Worm (Caenorhabditis elegans) whole organism, L4 larva: Measurements from ENCODE around the gene memb-2.
A peak's percentile ranks its signal among the peaks of the same experiment; 100 is the strongest.

Experiments used
- F26F4.8 ChIP-seq: fragments of 200-800 bp; sonication (Bioruptor generic); conservative IDR thresholded peaks from 2 replicates; pipeline ENCODE4 v1.3.6; 2022; ENCODE audit warnings: missing genetic modification characterization, missing compliant biosample characterization
- F37D6.2 ChIP-seq: sonication (generic microtip); optimal IDR thresholded peaks from 2 replicates; lab custom pipeline; 2016; ENCODE audit warnings: mild to moderate bottlenecking, missing genetic modification characterization, missing compliant biosample characterization
- F49E8.2 ChIP-seq: sonication (generic microtip); optimal IDR thresholded peaks from 2 replicates; lab custom pipeline; 2016; ENCODE audit warnings: missing compliant biosample characterization, mild to moderate bottlenecking, missing genetic modification characterization, borderline replicate concordance
- T26A8.4 ChIP-seq: fragments of 200-800 bp; sonication (Bioruptor generic); IDR thresholded peaks from 2 replicates; pipeline ENCODE4 v1.3.6; 2022; ENCODE audit warnings: missing genetic modification characterization, missing compliant biosample characterization
- Y48G9A.11 ChIP-seq: fragments of 200-800 bp; sonication (Bioruptor generic); IDR thresholded peaks from 2 replicates; pipeline ENCODE4 v1.3.6; 2022; ENCODE audit warnings: missing genetic modification reagents, missing genetic modification characterization, missing compliant biosample characterization
- Y5F2A.4 ChIP-seq: fragments of 200-800 bp; sonication (Bioruptor generic); optimal IDR thresholded peaks from 2 replicates; lab custom pipeline; 2018; ENCODE audit warnings: mild to moderate bottlenecking, missing genetic modification characterization, missing compliant biosample characterization
- Y75B8A.6 ChIP-seq: fragments of 200-800 bp; sonication (Bioruptor generic); IDR thresholded peaks from 2 replicates; pipeline ENCODE4 v1.3.6; 2022; ENCODE audit warnings: missing genetic modification reagents, missing genetic modification characterization, missing compliant biosample characterization
- ZK546.5 ChIP-seq, 2 experiments: sonication (generic microtip); optimal IDR thresholded peaks; 2 replicates each; lab custom pipeline; 2017; ENCODE audit warnings: missing biosample characterization in 2 of 2, missing genetic modification characterization in 2 of 2
- attf-4 ChIP-seq: sonication (generic microtip); optimal IDR thresholded peaks from 3 replicates; lab custom pipeline; 2017; ENCODE audit warnings: missing biosample characterization, missing genetic modification characterization
- ceh-44 ChIP-seq: fragments of 200-800 bp; sonication (Bioruptor generic); IDR thresholded peaks from 2 replicates; pipeline ENCODE4 v1.3.6; 2022; ENCODE audit warnings: missing genetic modification reagents, missing genetic modification characterization, missing compliant biosample characterization
- ceh-82 ChIP-seq: sonication (generic microtip); optimal IDR thresholded peaks from 2 replicates; lab custom pipeline; 2017; ENCODE audit warnings: missing biosample characterization, missing genetic modification characterization
- cey-2 ChIP-seq: sonication (generic microtip); optimal IDR thresholded peaks from 3 replicates; lab custom pipeline; 2017; ENCODE audit warnings: missing genetic modification characterization, mild to moderate bottlenecking, missing compliant biosample characterization, antibody characterized with exemption, borderline replicate concordance; ENCODE audit not compliant: insufficient read depth
- ctbp-1 ChIP-seq: fragments of 200-800 bp; sonication (Bioruptor generic); IDR thresholded peaks from 2 replicates; pipeline ENCODE4 v1.3.6; 2022; ENCODE audit warnings: missing genetic modification reagents, missing genetic modification characterization, missing compliant biosample characterization
- daf-19 ChIP-seq: fragments of 200-800 bp; sonication (Bioruptor generic); conservative IDR thresholded peaks from 2 replicates; pipeline ENCODE4 v1.3.6; 2022; ENCODE audit warnings: missing genetic modification characterization, missing compliant biosample characterization
- dmd-6 ChIP-seq: fragments of 200-800 bp; sonication (Bioruptor generic); IDR thresholded peaks from 2 replicates; pipeline ENCODE4 v1.3.6; 2022; ENCODE audit warnings: missing genetic modification reagents, missing genetic modification characterization, missing compliant biosample characterization
- dpl-1 ChIP-seq: fragments of 150-350 bp; optimal IDR thresholded peaks from 2 replicates; lab custom pipeline; 2014; ENCODE audit warnings: missing biosample characterization, missing genetic modification reagents, missing genetic modification characterization
- egl-27 ChIP-seq: sonication (generic microtip); optimal IDR thresholded peaks from 3 replicates; lab custom pipeline; 2017; ENCODE audit warnings: missing biosample characterization, missing genetic modification reagents, missing genetic modification characterization
- gei-8 ChIP-seq: fragments of 200-800 bp; sonication (Bioruptor generic); optimal IDR thresholded peaks from 2 replicates; lab custom pipeline; 2018; ENCODE audit warnings: mild to moderate bottlenecking, missing genetic modification characterization, missing compliant biosample characterization
- hif-1 ChIP-seq, 2 experiments: sonication (generic microtip); optimal IDR thresholded peaks; 2 replicates each; lab custom pipeline; 2016 to 2017; ENCODE audit warnings: missing compliant biosample characterization in 2 of 2, missing genetic modification characterization in 2 of 2, missing genetic modification reagents in 2 of 2, missing genotype in 2 of 2, mild to moderate bottlenecking in 1 of 2
- hlh-30 ChIP-seq: sonication (generic microtip); optimal IDR thresholded peaks from 2 replicates; lab custom pipeline; 2017; ENCODE audit warnings: antibody characterized with exemption, mild to moderate bottlenecking, missing genetic modification characterization, missing compliant biosample characterization; ENCODE audit not compliant: insufficient read depth
- lim-7 ChIP-seq: fragments of 200-800 bp; sonication (Bioruptor generic); IDR thresholded peaks from 2 replicates; pipeline ENCODE4 v1.3.6; 2022; ENCODE audit warnings: missing genetic modification characterization, missing compliant biosample characterization
- lin-29 ChIP-seq: fragments of 200-800 bp; sonication (Bioruptor generic); IDR thresholded peaks from 2 replicates; pipeline ENCODE4 v1.3.6; 2022; ENCODE audit warnings: missing genetic modification reagents, missing genetic modification characterization, missing compliant biosample characterization
- lin-38 ChIP-seq: fragments of 200-800 bp; sonication (Bioruptor generic); IDR thresholded peaks from 2 replicates; pipeline ENCODE4 v1.3.6; 2022; ENCODE audit warnings: missing genetic modification reagents, missing genetic modification characterization, missing compliant biosample characterization
- lir-3 ChIP-seq: sonication (generic microtip); optimal IDR thresholded peaks from 2 replicates; lab custom pipeline; 2016; ENCODE audit warnings: mild to moderate bottlenecking, missing genetic modification characterization, missing compliant biosample characterization
- lsy-2 ChIP-seq, 2 experiments: fragments of 150-350 bp in 1 of 2; sonication (generic microtip) in 1 of 2; optimal IDR thresholded peaks; 2 replicates each; lab custom pipeline; 2014 to 2017; ENCODE audit warnings: missing biosample characterization in 2 of 2, missing genetic modification characterization in 2 of 2
- madf-9 ChIP-seq: fragments of 200-800 bp; sonication (Bioruptor generic); conservative IDR thresholded peaks from 2 replicates; pipeline ENCODE4 v1.3.6; 2022; ENCODE audit warnings: missing genetic modification reagents, missing genetic modification characterization, missing compliant biosample characterization
- mxl-2 ChIP-seq: fragments of 200-800 bp; sonication (Bioruptor generic); conservative IDR thresholded peaks from 2 replicates; pipeline ENCODE4 v1.3.6; 2022; ENCODE audit warnings: missing genetic modification reagents, missing genetic modification characterization, missing compliant biosample characterization
- nhr-10 ChIP-seq: fragments of 150-350 bp; optimal IDR thresholded peaks from 2 replicates; lab custom pipeline; 2014; ENCODE audit warnings: missing biosample characterization, missing genetic modification characterization
- nhr-102 ChIP-seq: sonication (generic microtip); optimal IDR thresholded peaks from 2 replicates; lab custom pipeline; 2016; ENCODE audit warnings: mild to moderate bottlenecking, missing genetic modification characterization, moderate library complexity, missing compliant biosample characterization
- nhr-25 ChIP-seq: sonication (generic microtip); optimal IDR thresholded peaks from 2 replicates; lab custom pipeline; 2017; ENCODE audit warnings: missing genetic modification characterization, mild to moderate bottlenecking, missing compliant biosample characterization, antibody characterized with exemption, moderate library complexity, borderline replicate concordance; ENCODE audit not compliant: insufficient read depth
- nhr-41 ChIP-seq: fragments of 200-800 bp; sonication (Bioruptor generic); IDR thresholded peaks from 2 replicates; pipeline ENCODE4 v1.3.6; 2022; ENCODE audit warnings: missing genetic modification reagents, missing genetic modification characterization, missing compliant biosample characterization
- nhr-42 ChIP-seq: fragments of 200-800 bp; sonication (Bioruptor generic); IDR thresholded peaks from 2 replicates; pipeline ENCODE4 v1.3.6; 2022; ENCODE audit warnings: missing genetic modification characterization, missing compliant biosample characterization
- nhr-6 ChIP-seq: fragments of 150-350 bp; optimal IDR thresholded peaks from 2 replicates; lab custom pipeline; 2014; ENCODE audit warnings: missing biosample characterization, missing genetic modification characterization
- nhr-76 ChIP-seq: fragments of 150-350 bp; optimal IDR thresholded peaks from 2 replicates; lab custom pipeline; 2014; ENCODE audit warnings: missing biosample characterization, missing genetic modification characterization
- pha-4 ChIP-seq, 2 experiments: fragments of 150-350 bp in 1 of 2; fragments of 200-800 bp in 1 of 2; sonication (Bioruptor generic) in 1 of 2; IDR thresholded peaks in 1 of 2; optimal IDR thresholded peaks in 1 of 2; 2 replicates each; pipeline versions ENCODE4 v1.3.6 to Lab custom; 2014 to 2022; ENCODE audit warnings: missing genetic modification characterization in 2 of 2, missing genetic modification reagents in 2 of 2, missing biosample characterization in 1 of 2, missing compliant biosample characterization in 1 of 2
- pqm-1 ChIP-seq: sonication (generic microtip); optimal IDR thresholded peaks from 2 replicates; lab custom pipeline; 2017; ENCODE audit warnings: missing biosample characterization, missing genetic modification characterization
- snpc-1.2 ChIP-seq: fragments of 200-800 bp; sonication (Bioruptor generic); IDR thresholded peaks from 2 replicates; pipeline ENCODE4 v1.3.6; 2022; ENCODE audit warnings: missing genetic modification reagents, missing genetic modification characterization, missing compliant biosample characterization
- snpc-4 ChIP-seq: fragments of 150-350 bp; optimal IDR thresholded peaks from 2 replicates; lab custom pipeline; 2014; ENCODE audit warnings: missing biosample characterization, missing genetic modification characterization
- spr-1 ChIP-seq: sonication (generic microtip); optimal IDR thresholded peaks from 2 replicates; lab custom pipeline; 2016; ENCODE audit warnings: mild to moderate bottlenecking, missing genetic modification characterization, missing compliant biosample characterization
- spr-3 ChIP-seq: fragments of 200-800 bp; sonication (Bioruptor generic); optimal IDR thresholded peaks from 2 replicates; lab custom pipeline; 2018; ENCODE audit warnings: mild to moderate bottlenecking, missing genetic modification characterization, missing compliant biosample characterization
- tag-97 ChIP-seq: fragments of 200-800 bp; sonication (Bioruptor generic); IDR thresholded peaks from 2 replicates; pipeline ENCODE4 v1.3.6; 2022; ENCODE audit warnings: missing genetic modification characterization, missing compliant biosample characterization
- unc-62 ChIP-seq, 3 experiments: fragments of 150-350 bp in 1 of 3; sonication (generic microtip); optimal IDR thresholded peaks in 2 of 3; peaks in 1 of 3; 1 replicate in 1 of 3; 2 replicates in 2 of 3; lab custom pipeline; 2014 to 2017; ENCODE audit warnings: missing biosample characterization in 3 of 3, missing genetic modification characterization in 3 of 3, missing genetic modification reagents in 3 of 3, missing genotype in 1 of 3
- zfp-2 ChIP-seq: sonication (generic microtip); optimal IDR thresholded peaks from 2 replicates; lab custom pipeline; 2016; ENCODE audit warnings: mild to moderate bottlenecking, missing genetic modification characterization, missing compliant biosample characterization
- zfp-3 ChIP-seq: fragments of 200-800 bp; sonication (Bioruptor generic); conservative IDR thresholded peaks from 2 replicates; pipeline ENCODE4 v1.3.6; 2022; ENCODE audit warnings: missing genetic modification reagents, missing genetic modification characterization, missing compliant biosample characterization
- zip-2 ChIP-seq: fragments of 150-350 bp; optimal IDR thresholded peaks from 2 replicates; lab custom pipeline; 2014; ENCODE audit warnings: missing biosample characterization, missing genetic modification characterization

Gene memb-2

ce11 chrV:5591887-5592286 lies 28.1 kb downstream of the memb-2 start (continued):
- peak; percentile 77 for TF ChIP-seq gei-8 (GFP tag; lab: Kevin White, UChicago)
- TF ChIP-seq madf-9 = 0 out of 2 replicates have a peak, but pooled peaks have one; percentile 21
- TF ChIP-seq nhr-102 (tag; lab: Kevin White, UChicago) = no peak
- no peak for TF ChIP-seq nhr-10 (tag; lab: Kevin White, UChicago)

- TF ChIP-seq nhr-25 (tag; lab: Kevin White, UChicago) = no peak
- no peak for TF ChIP-seq mxl-2 (GFP tag; lab: Robert Waterston, UW)
- no peak for TF ChIP-seq dmd-6
- peak; percentile 85 for TF ChIP-seq ceh-44 (GFP tag; lab: Robert Waterston, UW)
- TF ChIP-seq F26F4.8 (GFP tag; lab: Robert Waterston, UW) = 0 out of 2 replicates have a peak, but pooled peaks have one; percentile 62
- TF ChIP-seq lim-7 = peak; percentile 76
- TF ChIP-seq lir-3 = no peak
- 0 out of 2 replicates have a peak, but pooled peaks have one; percentile 29 for TF ChIP-seq zfp-3
- TF ChIP-seq snpc-1.2 (GFP tag; lab: Robert Waterston, UW) = peak; percentile 70
- TF ChIP-seq lin-38 = peak; percentile 70
- TF ChIP-seq Y48G9A.11 = peak; percentile 47; the same call in 1 of the 2 replicates
- no peak for TF ChIP-seq tag-97 (GFP tag; lab: Robert Waterston, UW)
- TF ChIP-seq F49E8.2 (tag; lab: Kevin White, UChicago) = peak; percentile 34
- TF ChIP-seq hif-1 (tag; optimal IDR thresholded peaks at IDR 0.05; lab: Kevin White, UChicago) = no peak
- no peak for TF ChIP-seq lin-29 (GFP tag; lab: Robert Waterston, UW)
- TF ChIP-seq gei-8 (GFP tag; lab: Kevin White, UChicago) = no peak
- 0 out of 2 replicates have a peak, but pooled peaks have one; percentile 20 for TF ChIP-seq madf-9
- TF ChIP-seq snpc-4 (tag; lab: Kevin White, UChicago) = peak; percentile 48
Observed at ce11 chrV:5587955-5588354, 32.0 kb downstream of the memb-2 start.

- no peak for TF ChIP-seq nhr-76 (tag; lab: Kevin White, UChicago)
- no peak for TF ChIP-seq pha-4 (GFP tag; IDR thresholded peaks at IDR 0.05; lab: Robert Waterston, UW)
- no peak for TF ChIP-seq pha-4 (tag; optimal IDR thresholded peaks at IDR 0.05; lab: Kevin White, UChicago)
- TF ChIP-seq zip-2 = peak; percentile 97
- TF ChIP-seq T26A8.4 (GFP tag; lab: Robert Waterston, UW) = peak; percentile 78
- no peak for TF ChIP-seq egl-27
- peak; percentile 20 for TF ChIP-seq spr-3 (GFP tag; lab: Kevin White, UChicago)
- TF ChIP-seq ctbp-1 = no peak
- no peak for TF ChIP-seq zfp-2 (tag; lab: Kevin White, UChicago)
- TF ChIP-seq ZK546.5 (tag; optimal IDR thresholded peaks at IDR 0.05; lab: Kevin White, UChicago) = no peak
- no peak for TF ChIP-seq Y48G9A.11
- peak; percentile 34; the same call in 1 of the 2 replicates for TF ChIP-seq dmd-6
- no peak for TF ChIP-seq nhr-41 (GFP tag; lab: Robert Waterston, UW)
- no peak for TF ChIP-seq zfp-3
- TF ChIP-seq attf-4 (tag; lab: Kevin White, UChicago) = no peak
- no peak for TF ChIP-seq unc-62 (GFP tag; optimal IDR thresholded peaks at IDR 0.05 in 1 of 2; lab: Kevin White, UChicago)
- TF ChIP-seq unc-62 (tag; optimal IDR thresholded peaks at IDR 0.05; lab: Kevin White, UChicago) = no peak
- no peak for TF ChIP-seq pqm-1
- no peak for TF ChIP-seq daf-19 (GFP tag; lab: Robert Waterston, UW)
- peak; percentile 7 for TF ChIP-seq dpl-1 (GFP tag; lab: Kevin White, UChicago)
- TF ChIP-seq Y75B8A.6 (GFP tag; lab: Robert Waterston, UW) = no peak
- TF ChIP-seq ceh-82 (tag; lab: Kevin White, UChicago) = no peak
- TF ChIP-seq lsy-2 (tag; optimal IDR thresholded peaks at IDR 0.05; lab: Kevin White, UChicago) = peak in 1 of 2 experiments; percentile 53
- TF ChIP-seq nhr-6 (tag; lab: Kevin White, UChicago) = no peak
- TF ChIP-seq spr-1 (tag; lab: Kevin White, UChicago) = no peak
- no peak for TF ChIP-seq cey-2
- TF ChIP-seq hif-1 (tag; optimal IDR thresholded peaks at IDR 0.05; lab: Kevin White, UChicago) = peak in 1 of 2 experiments; percentile 34
- no peak for TF ChIP-seq lim-7
- no peak for TF ChIP-seq Y5F2A.4 (GFP tag; lab: Kevin White, UChicago)
- TF ChIP-seq nhr-42 (GFP tag; lab: Robert Waterston, UW) = no peak
- TF ChIP-seq hlh-30 (tag; lab: Kevin White, UChicago) = peak; percentile 51
- no peak for TF ChIP-seq F37D6.2
- no peak for TF ChIP-seq madf-9
Observed at ce11 chrV:5587042-5587441, 32.9 kb downstream of the memb-2 start.
